Worm (Caenorhabditis elegans): ENCODE measurements around the gene tceb-3.
"Not testable (repeated sequence)": the region's sequence is repeated elsewhere in the genome, so short reads cannot be mapped to it uniquely, and the experiment has no call there.

tceb-3 gene

DNA sequence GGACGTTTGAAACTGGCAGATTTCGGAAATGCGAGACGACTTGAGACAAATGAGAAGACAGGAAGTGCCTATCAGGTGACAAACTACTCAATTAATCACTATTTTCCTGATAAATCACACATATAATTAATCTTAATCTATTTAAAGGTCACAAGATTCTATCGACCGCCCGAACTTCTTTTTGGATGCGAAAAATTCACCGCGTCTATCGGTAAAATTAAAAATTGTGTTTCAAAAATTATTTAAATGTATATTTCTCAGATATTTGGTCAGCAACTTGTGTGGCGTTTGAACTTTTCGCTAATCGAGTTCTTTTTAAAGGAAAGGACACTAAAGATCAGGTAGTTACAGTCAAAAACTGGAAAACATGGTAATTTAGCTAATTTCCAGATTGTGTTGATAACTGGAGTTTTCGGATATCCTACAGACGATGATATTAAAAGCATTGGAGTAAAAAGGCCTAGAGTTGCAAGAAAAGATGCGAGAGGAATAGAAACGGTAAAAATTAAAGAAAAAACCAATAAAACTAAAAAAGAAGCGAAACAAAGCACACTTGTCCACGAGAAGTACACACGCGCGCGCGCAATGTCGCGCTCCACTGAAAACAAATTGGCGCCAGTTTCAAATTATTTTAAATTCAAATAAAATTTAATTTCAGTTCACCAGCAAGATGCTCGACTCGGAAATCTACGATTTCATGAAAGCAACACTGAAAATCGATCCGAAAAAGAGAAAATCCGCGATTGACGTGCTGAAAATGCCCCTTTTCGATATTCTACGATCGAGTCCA, 1.2 kb upstream of the tceb-3 start:
- TF ChIP-seq sea-2 (GFP tag; optimal IDR thresholded peaks at IDR 0.05) = no peak
- no peak for TF ChIP-seq nhr-67 (tag; optimal IDR thresholded peaks at IDR 0.05)
- no peak for TF ChIP-seq jun-1 (tag; optimal IDR thresholded peaks at IDR 0.05)
- no peak for TF ChIP-seq nhr-76 (tag; optimal IDR thresholded peaks at IDR 0.05)
- TF ChIP-seq nhr-28 (tag; optimal IDR thresholded peaks at IDR 0.05) = no peak
- TF ChIP-seq fkh-2 (tag; optimal IDR thresholded peaks at IDR 0.05) = no peak
- TF ChIP-seq nhr-237 (tag; optimal IDR thresholded peaks at IDR 0.05) = no peak
- TF ChIP-seq snpc-4 (tag; optimal IDR thresholded peaks at IDR 0.05) = no peak

- TF ChIP-seq pha-4 (tag; optimal IDR thresholded peaks at IDR 0.05) (peak; percentile 28), hmg-11 (tag; optimal IDR thresholded peaks at IDR 0.05) (peak; percentile 13), snpc-4 (tag; optimal IDR thresholded peaks at IDR 0.05) (peak; percentile 20), lin-39 (tag; optimal IDR thresholded peaks at IDR 0.05) (peak; percentile 65), eor-1 (tag; optimal IDR thresholded peaks at IDR 0.05) (no peak), nfya-1 (tag; optimal IDR thresholded peaks at IDR 0.05; ENCODE audit: insufficient read depth) (peak; percentile 59), nhr-23 (tag; optimal IDR thresholded peaks at IDR 0.05) (peak; percentile 5), ceh-82 (tag; optimal IDR thresholded peaks at IDR 0.05) (no peak)
These were observed 369 bp downstream of the tceb-3 start for ce11 chrII:10946848-10947247.

- TF ChIP-seq daf-12 (tag; optimal IDR thresholded peaks at IDR 0.05) (no peak), unc-62 (GFP tag; optimal IDR thresholded peaks at IDR 0.05) (no peak), hmg-11 (tag; optimal IDR thresholded peaks at IDR 0.05) (no peak), nhr-25 (tag; optimal IDR thresholded peaks at IDR 0.05) (no peak), ceh-82 (tag; optimal IDR thresholded peaks at IDR 0.05) (no peak), elt-1 (tag; optimal IDR thresholded peaks at IDR 0.05) (no peak), ceh-9 (tag; optimal IDR thresholded peaks at IDR 0.05) (no peak), lin-39 (tag; optimal IDR thresholded peaks at IDR 0.05) (no peak), pqm-1 (tag; optimal IDR thresholded peaks at IDR 0.05) (no peak), mdl-1 (tag; optimal IDR thresholded peaks at IDR 0.05) (no peak), skn-1 (tag; optimal IDR thresholded peaks at IDR 0.05) (no peak), snpc-4 (tag; optimal IDR thresholded peaks at IDR 0.05) (no peak), nhr-43 (tag; optimal IDR thresholded peaks at IDR 0.05; ENCODE audit: poor library complexity, severe bottlenecking) (no peak), ceh-16 (tag; optimal IDR thresholded peaks at IDR 0.05) (no peak), lsy-12 (tag; optimal IDR thresholded peaks at IDR 0.05) (no peak), jun-1 (tag; optimal IDR thresholded peaks at IDR 0.05) (no peak)
These were observed 1.8 kb downstream of the tceb-3 start for ce11 chrII:10945446-10945845.

DNA sequence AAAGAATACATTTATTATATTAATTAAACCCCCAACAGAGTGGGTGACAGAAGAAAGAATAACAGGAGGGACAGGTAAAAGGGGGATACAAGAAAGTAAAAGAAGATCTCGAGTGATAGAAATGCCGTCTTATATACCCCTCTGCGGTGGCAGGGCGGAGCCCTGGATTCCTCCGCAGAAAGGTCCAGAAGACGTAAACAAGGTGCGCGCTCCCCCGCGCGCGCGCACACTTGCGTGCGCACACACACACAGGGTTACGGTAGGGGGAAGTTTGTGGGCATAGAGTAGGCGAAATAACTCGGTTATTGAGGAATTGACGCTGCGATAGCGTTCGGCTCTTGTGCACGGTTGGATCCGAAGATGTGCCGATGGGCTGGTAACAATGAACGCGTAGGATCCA, 5.3 kb downstream of the tceb-3 start, which contains the start of gene R03D7.15:
TSS of gene R03D7.15 (plus strand) at position 299 of the 400 bp plus-strand sequence.
- TF ChIP-seq eor-1, lin-15B, zag-1 (tag; optimal IDR thresholded peaks at IDR 0.05): not testable (repeated sequence)

ce11 chrII:10935336-10935735, 11.9 kb downstream of the tceb-3 start:
- no peak for TF ChIP-seq jun-1 (tag; optimal IDR thresholded peaks at IDR 0.05)
- no peak for TF ChIP-seq ceh-82 (tag; optimal IDR thresholded peaks at IDR 0.05)
- TF ChIP-seq nhr-76 (tag; optimal IDR thresholded peaks at IDR 0.05) = no peak
- no peak for TF ChIP-seq nhr-23 (tag; optimal IDR thresholded peaks at IDR 0.05)
- TF ChIP-seq fkh-10 (GFP tag; optimal IDR thresholded peaks at IDR 0.05) = no peak
- no peak for TF ChIP-seq lin-39 (tag; optimal IDR thresholded peaks at IDR 0.05)
- TF ChIP-seq ZK546.5 (tag; optimal IDR thresholded peaks at IDR 0.05) = no peak
- TF ChIP-seq ztf-4 (tag; optimal IDR thresholded peaks at IDR 0.05) = no peak
- TF ChIP-seq nhr-77 (tag; optimal IDR thresholded peaks at IDR 0.05) = no peak
- TF ChIP-seq hmg-11 (tag; optimal IDR thresholded peaks at IDR 0.05) = no peak
- TF ChIP-seq tbx-2 (tag; optimal IDR thresholded peaks at IDR 0.05) = no peak
- no peak for TF ChIP-seq ceh-28 (tag; optimal IDR thresholded peaks at IDR 0.05)
- TF ChIP-seq nhr-25 (tag; optimal IDR thresholded peaks at IDR 0.05) = no peak
- TF ChIP-seq lsy-12 (tag; optimal IDR thresholded peaks at IDR 0.05) = no peak
- TF ChIP-seq aly-2 (tag; optimal IDR thresholded peaks at IDR 0.05) = no peak
- no peak for TF ChIP-seq ceh-9 (tag; optimal IDR thresholded peaks at IDR 0.05)
- TF ChIP-seq lin-15B (tag; optimal IDR thresholded peaks at IDR 0.05) = no peak
